Worm (Caenorhabditis elegans): Measurements from ENCODE around the gene nlp-24.

DNA sequence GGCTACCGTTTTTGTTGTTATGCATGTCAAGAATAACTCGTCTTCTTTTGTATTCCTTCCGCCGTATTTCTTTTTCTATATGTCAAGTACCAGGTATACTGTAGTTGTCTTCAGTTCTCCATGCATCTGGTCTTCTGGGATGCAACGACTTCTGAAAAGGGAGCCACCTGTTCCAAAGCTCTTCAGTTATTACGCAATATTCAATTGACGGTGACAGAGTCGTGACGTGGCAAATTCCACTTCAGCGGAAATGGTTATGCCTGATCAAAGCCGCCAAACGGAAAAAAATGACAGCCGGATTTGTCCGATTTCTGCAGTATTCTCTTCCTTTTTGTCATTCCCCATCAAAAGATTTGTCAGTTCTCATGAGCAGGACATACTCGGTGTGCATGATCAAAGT lies 40.3 kb downstream of the nlp-24 start:
- TF ChIP-seq hsf-1 (GFP tag; IDR thresholded peaks at IDR 0.05) (no peak), snpc-4 (GFP tag; optimal IDR thresholded peaks at IDR 0.05) (no peak), snpc-4 (tag; optimal IDR thresholded peaks at IDR 0.05) (no peak), zim-3 (tag; optimal IDR thresholded peaks at IDR 0.05) (no peak), C17E4.6 (GFP tag; IDR thresholded peaks at IDR 0.05) (no peak), aptf-2 (GFP tag; conservative IDR thresholded peaks at IDR 0.05) (no peak), nhr-90 (tag; optimal IDR thresholded peaks at IDR 0.05) (no peak), rpc-1 (optimal IDR thresholded peaks at IDR 0.05) (no peak), rpc-1 (tag; optimal IDR thresholded peaks at IDR 0.05) (no peak), Y53G8AR.9 (GFP tag; conservative IDR thresholded peaks at IDR 0.05) (no peak), snpc-3.4 (tag; optimal IDR thresholded peaks at IDR 0.05) (no peak), sea-2 (GFP tag; IDR thresholded peaks at IDR 0.05) (no peak), efl-1 (GFP tag; optimal IDR thresholded peaks at IDR 0.05) (no peak), egl-18 (GFP tag; IDR thresholded peaks at IDR 0.05) (no peak)
